Fruit fly (Drosophila melanogaster): ENCODE results near the gene CG15498.

CG15498 gene

dm6 chr3R:21520183-21520582, 48.8 kb downstream of the CG15498 start:
- peak; percentile 94 for TF ChIP-seq br (GFP tag; optimal IDR thresholded peaks at IDR 0.05)
- no peak for TF ChIP-seq jim (GFP tag; optimal IDR thresholded peaks at IDR 0.05)
- TF ChIP-seq usp (GFP tag; optimal IDR thresholded peaks at IDR 0.05) = no peak
- no peak for TF ChIP-seq N (GFP tag; optimal IDR thresholded peaks at IDR 0.05)
- TF ChIP-seq sv (GFP tag; optimal IDR thresholded peaks at IDR 0.05) = peak; percentile 96
- no peak for TF ChIP-seq Vsx2 (GFP tag; optimal IDR thresholded peaks at IDR 0.05; ENCODE audit: partially characterized antibody)
- TF ChIP-seq fru (GFP tag; optimal IDR thresholded peaks at IDR 0.05) = peak; percentile 92
- no peak for TF ChIP-seq CrebA (GFP tag; optimal IDR thresholded peaks at IDR 0.05; ENCODE audit: borderline replicate concordance)
- peak; percentile 76 for TF ChIP-seq GATAd (GFP tag; optimal IDR thresholded peaks at IDR 0.05)
- peak; percentile 96 for TF ChIP-seq h (GFP tag; optimal IDR thresholded peaks at IDR 0.05)
- no peak for TF ChIP-seq lola (GFP tag; optimal IDR thresholded peaks at IDR 0.05)
- TF ChIP-seq Dif (GFP tag; optimal IDR thresholded peaks at IDR 0.05; ENCODE audit: partially characterized antibody) = no peak
- TF ChIP-seq tai (GFP tag; optimal IDR thresholded peaks at IDR 0.05) = peak; percentile 88
- TF ChIP-seq foxo (GFP tag; optimal IDR thresholded peaks at IDR 0.05) = peak; percentile 33 to 96
- peak; percentile 94 for TF ChIP-seq Hnf4 (GFP tag; optimal IDR thresholded peaks at IDR 0.05)
- TF ChIP-seq psq (GFP tag; optimal IDR thresholded peaks at IDR 0.05) = peak; percentile 85
- peak; percentile 91 for TF ChIP-seq brk (GFP tag; optimal IDR thresholded peaks at IDR 0.05)
- peak; percentile 84 for TF ChIP-seq dsf (GFP tag; optimal IDR thresholded peaks at IDR 0.05; ENCODE audit: borderline replicate concordance)
- TF ChIP-seq Myc (optimal IDR thresholded peaks at IDR 0.05) = peak; percentile 63
- TF ChIP-seq woc (GFP tag; optimal IDR thresholded peaks at IDR 0.05) = peak; percentile 19
- peak; percentile 88 for TF ChIP-seq Sp1 (GFP tag; optimal IDR thresholded peaks at IDR 0.05)
- TF ChIP-seq sage (GFP tag; optimal IDR thresholded peaks at IDR 0.05) = peak; percentile 72
- TF ChIP-seq Dfd (GFP tag; optimal IDR thresholded peaks at IDR 0.05) = no peak
- peak; percentile 98 for TF ChIP-seq CG9705 (GFP tag; optimal IDR thresholded peaks at IDR 0.05)
- no peak for TF ChIP-seq Abd-B (GFP tag; optimal IDR thresholded peaks at IDR 0.05)
- peak; percentile 99 for TF ChIP-seq rgr (GFP tag; optimal IDR thresholded peaks at IDR 0.05)
- peak; percentile 95 for TF ChIP-seq OdsH (GFP tag; optimal IDR thresholded peaks at IDR 0.05)
- no peak for TF ChIP-seq Hr78 (GFP tag; optimal IDR thresholded peaks at IDR 0.05)
- peak; percentile 82 for TF ChIP-seq Jra (GFP tag; optimal IDR thresholded peaks at IDR 0.05)
- peak; percentile 81 for TF ChIP-seq Mio (GFP tag; optimal IDR thresholded peaks at IDR 0.05)
- peak; percentile 94 for TF ChIP-seq HLH106 (tag; optimal IDR thresholded peaks at IDR 0.05)
- peak; percentile 98 for TF ChIP-seq dmrt93B (GFP tag; optimal IDR thresholded peaks at IDR 0.05)
- TF ChIP-seq Rel (GFP tag; optimal IDR thresholded peaks at IDR 0.05) = no peak
- no peak for TF ChIP-seq Rel (tag; optimal IDR thresholded peaks at IDR 0.05)
- TF ChIP-seq CG32264 (GFP tag; optimal IDR thresholded peaks at IDR 0.05) = peak; percentile 68
- TF ChIP-seq pan (optimal IDR thresholded peaks at IDR 0.05) = no peak
- TF ChIP-seq Hr83 (GFP tag; optimal IDR thresholded peaks at IDR 0.05; ENCODE audit: poor library complexity, severe bottlenecking) = peak; percentile 99
- TF ChIP-seq ey (GFP tag; optimal IDR thresholded peaks at IDR 0.05) = peak; percentile 88
- no peak for TF ChIP-seq dl (GFP tag; optimal IDR thresholded peaks at IDR 0.05; ENCODE audit: insufficient read depth in 1 of 2, partially characterized antibody in 2 of 2)

All from whole organism, wandering third instar larva.